Worm (Caenorhabditis elegans) whole organism, young adult: ENCODE results near the gene dmd-4.
A peak's percentile ranks its signal among the peaks of the same experiment; 100 is the strongest.

Experiments used
- B0019.2 ChIP-seq: fragments of 200-800 bp; sonication (Bioruptor generic); conservative IDR thresholded peaks from 2 replicates; pipeline ENCODE4 v1.3.6; 2022; ENCODE audit warnings: missing genetic modification reagents, missing genetic modification characterization, missing compliant biosample characterization
- B0336.3 ChIP-seq: fragments of 200-800 bp; sonication (Bioruptor generic); IDR thresholded peaks from 2 replicates; pipeline ENCODE4 v1.3.6; 2022; ENCODE audit warnings: missing genetic modification characterization, missing compliant biosample characterization
- C06A6.2 ChIP-seq: fragments of 200-800 bp; sonication (Bioruptor generic); conservative IDR thresholded peaks from 2 replicates; pipeline ENCODE4 v1.3.6; 2022; ENCODE audit warnings: missing genetic modification characterization, missing compliant biosample characterization
- C17E4.6 ChIP-seq: fragments of 200-800 bp; sonication (Bioruptor generic); IDR thresholded peaks from 2 replicates; pipeline ENCODE4 v1.3.6; 2022; ENCODE audit warnings: missing genetic modification reagents, missing genetic modification characterization, missing compliant biosample characterization
- F33H1.4 ChIP-seq: fragments of 200-800 bp; sonication (Bioruptor generic); IDR thresholded peaks from 2 replicates; pipeline ENCODE4 v1.3.6; 2022; ENCODE audit warnings: missing genetic modification reagents, missing genetic modification characterization, missing compliant biosample characterization
- F52B5.7 ChIP-seq: sonication (generic microtip); optimal IDR thresholded peaks from 2 replicates; lab custom pipeline; 2016; ENCODE audit warnings: mild to moderate bottlenecking, missing genetic modification characterization, missing compliant biosample characterization
- F57A8.1 ChIP-seq: fragments of 200-800 bp; sonication (Bioruptor generic); optimal IDR thresholded peaks from 2 replicates; lab custom pipeline; 2018; ENCODE audit warnings: mild to moderate bottlenecking, missing genetic modification characterization, moderate library complexity, missing compliant biosample characterization
- K11D2.4 ChIP-seq: fragments of 200-800 bp; sonication (Bioruptor generic); IDR thresholded peaks from 2 replicates; pipeline ENCODE4 v1.3.6; 2022; ENCODE audit warnings: missing genetic modification reagents, missing genetic modification characterization, missing compliant biosample characterization
- K12H6.12 ChIP-seq: fragments of 200-800 bp; sonication (Bioruptor generic); optimal IDR thresholded peaks from 2 replicates; lab custom pipeline; 2018; ENCODE audit warnings: mild to moderate bottlenecking, missing genetic modification characterization, missing compliant biosample characterization
- T07F8.4 ChIP-seq: sonication (generic microtip); optimal IDR thresholded peaks from 2 replicates; lab custom pipeline; 2016; ENCODE audit warnings: mild to moderate bottlenecking, missing genetic modification characterization, moderate library complexity, missing compliant biosample characterization
- T26A5.8 ChIP-seq: sonication (generic microtip); optimal IDR thresholded peaks from 2 replicates; lab custom pipeline; 2016; ENCODE audit warnings: missing genetic modification characterization, missing compliant biosample characterization
- Y56A3A.18 ChIP-seq: fragments of 200-800 bp; sonication (Bioruptor generic); IDR thresholded peaks from 2 replicates; pipeline ENCODE4 v1.3.6; 2022; ENCODE audit warnings: missing genetic modification reagents, missing genetic modification characterization, missing compliant biosample characterization
- akir-1 ChIP-seq: fragments of 200-800 bp; sonication (Bioruptor generic); optimal IDR thresholded peaks from 2 replicates; lab custom pipeline; 2018; ENCODE audit warnings: mild to moderate bottlenecking, missing genetic modification characterization, moderate library complexity, missing compliant biosample characterization
- ama-1 ChIP-seq, 3 experiments: fragments of 150-350 bp in 1 of 3; sonication (generic microtip) in 2 of 3; optimal IDR thresholded peaks; 2 replicates each; lab custom pipeline; 2014 to 2018; ENCODE audit warnings: missing biosample characterization in 2 of 3, missing genetic modification characterization in 2 of 3, missing genetic modification reagents in 2 of 3
- aptf-3 ChIP-seq: fragments of 200-800 bp; sonication (Bioruptor generic); IDR thresholded peaks from 2 replicates; pipeline ENCODE4 v1.3.6; 2022; ENCODE audit warnings: missing genetic modification characterization, missing compliant biosample characterization
- attf-6 ChIP-seq: fragments of 200-800 bp; sonication (Bioruptor generic); IDR thresholded peaks from 2 replicates; pipeline ENCODE4 v1.3.6; 2022; ENCODE audit warnings: missing genetic modification reagents, missing genetic modification characterization, missing compliant biosample characterization
- bed-2 ChIP-seq: fragments of 200-800 bp; sonication (Bioruptor generic); IDR thresholded peaks from 2 replicates; pipeline ENCODE4 v1.3.6; 2022; ENCODE audit warnings: missing genetic modification reagents, missing genetic modification characterization, missing compliant biosample characterization
- ccch-3 ChIP-seq: fragments of 200-800 bp; sonication (Bioruptor generic); optimal IDR thresholded peaks from 2 replicates; lab custom pipeline; 2018; ENCODE audit warnings: mild to moderate bottlenecking, missing genetic modification characterization, missing compliant biosample characterization
- ceh-58 ChIP-seq: fragments of 200-800 bp; sonication (Bioruptor generic); IDR thresholded peaks from 2 replicates; pipeline ENCODE4 v1.3.6; 2022; ENCODE audit warnings: missing genetic modification characterization, missing compliant biosample characterization
- ceh-79 ChIP-seq: sonication (generic microtip); optimal IDR thresholded peaks from 2 replicates; lab custom pipeline; 2017; ENCODE audit warnings: mild to moderate bottlenecking, missing genetic modification characterization, missing compliant biosample characterization
- chd-7 ChIP-seq: sonication (generic microtip); optimal IDR thresholded peaks from 2 replicates; lab custom pipeline; 2016; ENCODE audit warnings: mild to moderate bottlenecking, missing genetic modification characterization, moderate library complexity, missing compliant biosample characterization
- dox-1 ChIP-seq: fragments of 200-800 bp; sonication (Bioruptor generic); IDR thresholded peaks from 2 replicates; pipeline ENCODE4 v1.3.6; 2022; ENCODE audit warnings: missing genetic modification reagents, missing genetic modification characterization, missing compliant biosample characterization
- dpl-1 ChIP-seq: fragments of 150-350 bp; optimal IDR thresholded peaks from 2 replicates; lab custom pipeline; 2014; ENCODE audit warnings: missing biosample characterization, missing genetic modification reagents, missing genetic modification characterization
- efl-1 ChIP-seq: fragments of 150-350 bp; optimal IDR thresholded peaks from 2 replicates; lab custom pipeline; 2014; ENCODE audit warnings: missing biosample characterization, missing genetic modification reagents, missing genetic modification characterization
- fkh-3 ChIP-seq: sonication (generic microtip); optimal IDR thresholded peaks from 2 replicates; lab custom pipeline; 2016; ENCODE audit warnings: mild to moderate bottlenecking, missing genetic modification characterization, missing compliant biosample characterization
- hlh-26 ChIP-seq: fragments of 200-800 bp; sonication (Bioruptor generic); conservative IDR thresholded peaks from 2 replicates; pipeline ENCODE4 v1.3.6; 2022; ENCODE audit warnings: missing genetic modification reagents, missing genetic modification characterization, missing compliant biosample characterization
- hmg-20 ChIP-seq: fragments of 200-800 bp; sonication (Bioruptor generic); IDR thresholded peaks from 2 replicates; pipeline ENCODE4 v1.3.6; 2022; ENCODE audit warnings: missing genetic modification reagents, missing genetic modification characterization, missing compliant biosample characterization
- hsf-1 ChIP-seq: fragments of 200-800 bp; sonication (Bioruptor generic); IDR thresholded peaks from 2 replicates; pipeline ENCODE4 v1.3.6; 2022; ENCODE audit warnings: missing genetic modification reagents, missing genetic modification characterization, missing compliant biosample characterization
- let-607 ChIP-seq, 2 experiments: fragments of 200-800 bp in 1 of 2; sonication (Bioruptor generic) in 1 of 2; sonication (generic microtip) in 1 of 2; optimal IDR thresholded peaks; 2 replicates each; lab custom pipeline; 2016 to 2018; ENCODE audit warnings: mild to moderate bottlenecking in 2 of 2, missing compliant biosample characterization in 2 of 2, missing genetic modification characterization in 2 of 2, moderate library complexity in 2 of 2, missing genotype in 1 of 2
- lin-35 ChIP-seq, 3 experiments: fragments of 150-350 bp in 2 of 3; sonication (generic microtip) in 1 of 3; optimal IDR thresholded peaks; 2 replicates each; lab custom pipeline; 2014 to 2018; ENCODE audit warnings: missing biosample characterization in 3 of 3, missing genetic modification characterization in 3 of 3, missing genetic modification reagents in 3 of 3
- lin-40 ChIP-seq: sonication (generic microtip); optimal IDR thresholded peaks from 2 replicates; lab custom pipeline; 2016; ENCODE audit warnings: missing genetic modification characterization, mild to moderate bottlenecking, missing compliant biosample characterization, missing genotype, missing genetic modification reagents
- lsy-27 ChIP-seq: sonication (generic microtip); optimal IDR thresholded peaks from 2 replicates; lab custom pipeline; 2017; ENCODE audit warnings: missing genetic modification characterization, mild to moderate bottlenecking, missing compliant biosample characterization, antibody characterized with exemption, missing genotype, borderline replicate concordance; ENCODE audit not compliant: insufficient read depth
- madf-6 ChIP-seq: fragments of 200-800 bp; sonication (Bioruptor generic); IDR thresholded peaks from 2 replicates; pipeline ENCODE4 v1.3.6; 2022; ENCODE audit warnings: missing genetic modification reagents, missing genetic modification characterization, missing compliant biosample characterization
- nfya-2 ChIP-seq: fragments of 200-800 bp; sonication (Bioruptor generic); IDR thresholded peaks from 2 replicates; pipeline ENCODE4 v1.3.6; 2022; ENCODE audit warnings: missing genetic modification reagents, missing genetic modification characterization, missing compliant biosample characterization
- nfyb-1 ChIP-seq: fragments of 200-800 bp; sonication (Bioruptor generic); IDR thresholded peaks from 2 replicates; pipeline ENCODE4 v1.3.6; 2022; ENCODE audit warnings: missing genetic modification reagents, missing genetic modification characterization, missing compliant biosample characterization
- nhr-120 ChIP-seq: fragments of 200-800 bp; sonication (Bioruptor generic); IDR thresholded peaks from 2 replicates; pipeline ENCODE4 v1.3.6; 2022; ENCODE audit warnings: missing genetic modification characterization, missing compliant biosample characterization
- repo-1 ChIP-seq: sonication (generic microtip); optimal IDR thresholded peaks from 2 replicates; lab custom pipeline; 2017; ENCODE audit warnings: mild to moderate bottlenecking, missing genetic modification characterization, missing compliant biosample characterization
- rpc-1 ChIP-seq, 2 experiments: fragments of 150-350 bp in 1 of 2; sonication (generic microtip) in 1 of 2; optimal IDR thresholded peaks; 2 replicates each; lab custom pipeline; 2014 to 2018; ENCODE audit warnings: missing biosample characterization in 1 of 2, missing genetic modification characterization in 1 of 2, missing genetic modification reagents in 1 of 2, missing genotype in 1 of 2
- snpc-3.4 ChIP-seq: sonication (generic microtip); optimal IDR thresholded peaks from 2 replicates; lab custom pipeline; 2017; ENCODE audit warnings: missing genetic modification characterization, mild to moderate bottlenecking, missing compliant biosample characterization, antibody characterized with exemption, moderate library complexity, missing genotype, missing genetic modification reagents
- snpc-4 ChIP-seq, 5 experiments: fragments of 150-350 bp in 1 of 5; sonication (generic microtip) in 4 of 5; optimal IDR thresholded peaks; 2 replicates each; lab custom pipeline; 2014 to 2018; ENCODE audit warnings: missing genetic modification characterization in 5 of 5, missing biosample characterization in 3 of 5, antibody characterized with exemption in 2 of 5, mild to moderate bottlenecking in 2 of 5, missing compliant biosample characterization in 2 of 5, missing genotype in 2 of 5, moderate library complexity in 2 of 5, missing genetic modification reagents in 1 of 5
- tbp1 ChIP-seq: fragments of 200-800 bp; sonication (Bioruptor generic); optimal IDR thresholded peaks from 2 replicates; lab custom pipeline; 2018; ENCODE audit warnings: mild to moderate bottlenecking, missing genetic modification characterization, missing compliant biosample characterization
- tbx-9 ChIP-seq: sonication (generic microtip); optimal IDR thresholded peaks from 2 replicates; lab custom pipeline; 2016; ENCODE audit warnings: borderline replicate concordance, missing genetic modification characterization, inconsistent platforms, missing compliant biosample characterization
- xnd-1 ChIP-seq: sonication (generic microtip); optimal IDR thresholded peaks from 2 replicates; lab custom pipeline; 2016; ENCODE audit warnings: missing genotype, missing genetic modification reagents, missing genetic modification characterization, missing compliant biosample characterization
- ztf-28 ChIP-seq: fragments of 200-800 bp; sonication (Bioruptor generic); IDR thresholded peaks from 2 replicates; pipeline ENCODE4 v1.3.6; 2022; ENCODE audit warnings: missing genetic modification reagents, missing genetic modification characterization, missing compliant biosample characterization
- ztf-3 ChIP-seq: fragments of 200-800 bp; sonication (Bioruptor generic); optimal IDR thresholded peaks from 2 replicates; lab custom pipeline; 2018; ENCODE audit warnings: mild to moderate bottlenecking, missing genetic modification characterization, missing compliant biosample characterization

Gene dmd-4

ce11 chrX:14812061-14812460, 49.6 kb downstream of the dmd-4 start, which contains the start of gene T04C10.3:
Gene T04C10.3 (plus strand): TSS chrX:14812361.
- no peak for TF ChIP-seq T26A5.8 (tag; lab: Kevin White, UChicago)
- TF ChIP-seq ccch-3 (GFP tag; lab: Kevin White, UChicago), result no peak
- TF ChIP-seq T07F8.4 (tag; lab: Kevin White, UChicago), result no peak
- TF ChIP-seq, all 124 proteins: peak for 0

ce11 chrX:14810718-14811117, 50.9 kb downstream of the dmd-4 start, which contains the start of gene atf-4:
Gene atf-4 (minus strand): TSS chrX:14810810.
- TF ChIP-seq snpc-3.4 (no peak), nfyb-1 (GFP tag; lab: Robert Waterston, UW) (0 out of 2 replicates have a peak, but pooled peaks have one; percentile 10), ceh-58 (GFP tag; lab: Robert Waterston, UW) (no peak), Y56A3A.18 (no peak), hsf-1 (GFP tag; lab: Robert Waterston, UW) (no peak), madf-6 (GFP tag; lab: Robert Waterston, UW) (no peak), hmg-20 (GFP tag; lab: Robert Waterston, UW) (no peak), ceh-79 (tag; lab: Kevin White, UChicago) (no peak), B0336.3 (GFP tag; lab: Robert Waterston, UW) (peak; percentile 28; the same call in 1 of the 2 replicates), dpl-1 (GFP tag; lab: Kevin White, UChicago) (no peak), nfya-2 (GFP tag; lab: Robert Waterston, UW) (no peak), xnd-1 (no peak), tbx-9 (tag; lab: Kevin White, UChicago) (no peak), nhr-120 (GFP tag; lab: Robert Waterston, UW) (no peak), lin-35 (GFP tag; optimal IDR thresholded peaks at IDR 0.05; lab: Kevin White, UChicago) (peak in 1 of 3 experiments; percentile 54), F52B5.7 (tag; lab: Kevin White, UChicago) (no peak), fkh-3 (tag; lab: Kevin White, UChicago) (no peak), aptf-3 (GFP tag; lab: Robert Waterston, UW) (no peak), chd-7 (tag; lab: Kevin White, UChicago) (no peak), attf-6 (GFP tag; lab: Robert Waterston, UW) (no peak), K12H6.12 (tag; lab: Kevin White, UChicago) (no peak), repo-1 (tag; lab: Kevin White, UChicago) (peak; percentile 46), snpc-4 (GFP tag; optimal IDR thresholded peaks at IDR 0.05; lab: Kevin White, UChicago) (no peak), snpc-4 (tag; optimal IDR thresholded peaks at IDR 0.05; lab: Kevin White, UChicago) (peak in 2 of 4 experiments; percentile 28 to 30), ztf-28 (GFP tag; lab: Robert Waterston, UW) (no peak), ztf-3 (GFP tag; lab: Kevin White, UChicago) (no peak), lin-40 (tag; lab: Kevin White, UChicago) (peak; percentile 46), tbp1 (GFP tag; lab: Kevin White, UChicago) (peak; percentile 20), B0019.2 (GFP tag; lab: Robert Waterston, UW) (no peak), T26A5.8 (tag; lab: Kevin White, UChicago) (no peak), F33H1.4 (GFP tag; lab: Robert Waterston, UW) (no peak), akir-1 (no peak), lsy-27 (tag; lab: Kevin White, UChicago) (no peak), efl-1 (no peak), ama-1 (optimal IDR thresholded peaks at IDR 0.05; lab: Kevin White, UChicago) (no peak), ama-1 (GFP tag; optimal IDR thresholded peaks at IDR 0.05; lab: Kevin White, UChicago) (no peak), F57A8.1 (no peak), dox-1 (GFP tag; lab: Robert Waterston, UW) (peak; percentile 34; the same call in 1 of the 2 replicates), hlh-26 (GFP tag; lab: Robert Waterston, UW) (no peak), C06A6.2 (GFP tag; lab: Robert Waterston, UW) (peak; percentile 29; the same call in 1 of the 2 replicates), let-607 (tag; optimal IDR thresholded peaks at IDR 0.05; lab: Kevin White, UChicago) (peak in 1 of 2 experiments; percentile 54), bed-2 (GFP tag; lab: Robert Waterston, UW) (no peak), K11D2.4 (GFP tag; lab: Robert Waterston, UW) (no peak), rpc-1 (optimal IDR thresholded peaks at IDR 0.05; lab: Kevin White, UChicago) (no peak), rpc-1 (tag; optimal IDR thresholded peaks at IDR 0.05; lab: Kevin White, UChicago) (no peak), C17E4.6 (GFP tag; lab: Robert Waterston, UW) (no peak)
